Worm (Caenorhabditis elegans) whole organism, young adult: ENCODE results near the gene mif-2.

Experiments used
- B0035.1 ChIP-seq: sonication (generic microtip); optimal IDR thresholded peaks from 2 replicates; lab custom pipeline; 2016; ENCODE audit warnings: missing genetic modification characterization, mild to moderate bottlenecking, missing compliant biosample characterization, missing genotype, missing genetic modification reagents
- B0261.1 ChIP-seq: sonication (generic microtip); optimal IDR thresholded peaks from 2 replicates; lab custom pipeline; 2016; ENCODE audit warnings: mild to moderate bottlenecking, missing genetic modification characterization, moderate library complexity, missing compliant biosample characterization
- F23B12.7 ChIP-seq: sonication (generic microtip); optimal IDR thresholded peaks from 2 replicates; lab custom pipeline; 2017; ENCODE audit warnings: missing genetic modification characterization, mild to moderate bottlenecking, missing compliant biosample characterization, antibody characterized with exemption, moderate library complexity; ENCODE audit not compliant: insufficient read depth
- F37B4.10 ChIP-seq: fragments of 200-800 bp; sonication (Bioruptor generic); IDR thresholded peaks from 2 replicates; pipeline ENCODE4 v1.3.6; 2022; ENCODE audit warnings: missing genetic modification characterization, missing compliant biosample characterization
- F49E8.2 ChIP-seq: sonication (generic microtip); optimal IDR thresholded peaks from 3 replicates; lab custom pipeline; 2017; ENCODE audit warnings: missing genetic modification characterization, mild to moderate bottlenecking, missing compliant biosample characterization, antibody characterized with exemption, moderate library complexity; ENCODE audit not compliant: insufficient read depth
- F55B11.4 ChIP-seq: sonication (generic microtip); optimal IDR thresholded peaks from 2 replicates; lab custom pipeline; 2016; ENCODE audit warnings: missing compliant biosample characterization, missing genetic modification characterization, borderline replicate concordance; ENCODE audit not compliant: insufficient read depth
- K11D2.4 ChIP-seq: fragments of 200-800 bp; sonication (Bioruptor generic); IDR thresholded peaks from 2 replicates; pipeline ENCODE4 v1.3.6; 2022; ENCODE audit warnings: missing genetic modification reagents, missing genetic modification characterization, missing compliant biosample characterization
- Y56A3A.18 ChIP-seq: fragments of 200-800 bp; sonication (Bioruptor generic); IDR thresholded peaks from 2 replicates; pipeline ENCODE4 v1.3.6; 2022; ENCODE audit warnings: missing genetic modification reagents, missing genetic modification characterization, missing compliant biosample characterization
- attf-3 ChIP-seq: fragments of 200-800 bp; sonication (Bioruptor generic); conservative IDR thresholded peaks from 2 replicates; pipeline ENCODE4 v1.3.6; 2022; ENCODE audit warnings: missing genetic modification reagents, missing genetic modification characterization, missing compliant biosample characterization
- attf-6 ChIP-seq: fragments of 200-800 bp; sonication (Bioruptor generic); IDR thresholded peaks from 2 replicates; pipeline ENCODE4 v1.3.6; 2022; ENCODE audit warnings: missing genetic modification reagents, missing genetic modification characterization, missing compliant biosample characterization
- bed-1 ChIP-seq: fragments of 200-800 bp; sonication (Bioruptor generic); IDR thresholded peaks from 2 replicates; pipeline ENCODE4 v1.3.6; 2022; ENCODE audit warnings: missing genetic modification reagents, missing genetic modification characterization, missing compliant biosample characterization
- ceh-27 ChIP-seq: fragments of 200-800 bp; sonication (Bioruptor generic); optimal IDR thresholded peaks from 2 replicates; lab custom pipeline; 2018; ENCODE audit warnings: mild to moderate bottlenecking, missing genetic modification characterization, moderate library complexity, missing compliant biosample characterization
- chd-7 ChIP-seq: sonication (generic microtip); optimal IDR thresholded peaks from 2 replicates; lab custom pipeline; 2016; ENCODE audit warnings: mild to moderate bottlenecking, missing genetic modification characterization, moderate library complexity, missing compliant biosample characterization
- die-1 ChIP-seq: sonication (generic microtip); optimal IDR thresholded peaks from 2 replicates; lab custom pipeline; 2016; ENCODE audit warnings: missing genotype, mild to moderate bottlenecking, missing genetic modification characterization, missing compliant biosample characterization
- egl-44 ChIP-seq: fragments of 200-800 bp; sonication (Bioruptor generic); IDR thresholded peaks from 2 replicates; pipeline ENCODE4 v1.3.6; 2022; ENCODE audit warnings: missing genetic modification reagents, missing genetic modification characterization, missing compliant biosample characterization
- ekl-4 ChIP-seq: fragments of 200-800 bp; sonication (Bioruptor generic); IDR thresholded peaks from 2 replicates; pipeline ENCODE4 v1.3.6; 2022; ENCODE audit warnings: missing genetic modification reagents, missing genetic modification characterization, missing compliant biosample characterization
- hmg-20 ChIP-seq: fragments of 200-800 bp; sonication (Bioruptor generic); IDR thresholded peaks from 2 replicates; pipeline ENCODE4 v1.3.6; 2022; ENCODE audit warnings: missing genetic modification reagents, missing genetic modification characterization, missing compliant biosample characterization
- hsf-1 ChIP-seq: fragments of 200-800 bp; sonication (Bioruptor generic); IDR thresholded peaks from 2 replicates; pipeline ENCODE4 v1.3.6; 2022; ENCODE audit warnings: missing genetic modification reagents, missing genetic modification characterization, missing compliant biosample characterization
- lin-40 ChIP-seq: sonication (generic microtip); optimal IDR thresholded peaks from 2 replicates; lab custom pipeline; 2016; ENCODE audit warnings: missing genetic modification characterization, mild to moderate bottlenecking, missing compliant biosample characterization, missing genotype, missing genetic modification reagents
- lsl-1 ChIP-seq: fragments of 200-800 bp; sonication (Bioruptor generic); optimal IDR thresholded peaks from 2 replicates; lab custom pipeline; 2018; ENCODE audit warnings: mild to moderate bottlenecking, missing genetic modification characterization, moderate library complexity, missing compliant biosample characterization
- madf-8 ChIP-seq: fragments of 200-800 bp; sonication (Bioruptor generic); conservative IDR thresholded peaks from 2 replicates; pipeline ENCODE4 v1.3.6; 2022; ENCODE audit warnings: missing genetic modification reagents, missing genetic modification characterization, missing compliant biosample characterization
- nfya-2 ChIP-seq: fragments of 200-800 bp; sonication (Bioruptor generic); IDR thresholded peaks from 2 replicates; pipeline ENCODE4 v1.3.6; 2022; ENCODE audit warnings: missing genetic modification reagents, missing genetic modification characterization, missing compliant biosample characterization
- nfyb-1 ChIP-seq: fragments of 200-800 bp; sonication (Bioruptor generic); IDR thresholded peaks from 2 replicates; pipeline ENCODE4 v1.3.6; 2022; ENCODE audit warnings: missing genetic modification reagents, missing genetic modification characterization, missing compliant biosample characterization
- nhr-179 ChIP-seq: sonication (generic microtip); optimal IDR thresholded peaks from 2 replicates; lab custom pipeline; 2016; ENCODE audit warnings: mild to moderate bottlenecking, missing genetic modification characterization, missing compliant biosample characterization
- nhr-27 ChIP-seq: fragments of 200-800 bp; sonication (Bioruptor generic); optimal IDR thresholded peaks from 2 replicates; lab custom pipeline; 2018; ENCODE audit warnings: mild to moderate bottlenecking, missing genetic modification characterization, moderate library complexity, missing compliant biosample characterization
- nhr-90 ChIP-seq: sonication (generic microtip); optimal IDR thresholded peaks from 2 replicates; lab custom pipeline; 2016; ENCODE audit warnings: missing genotype, mild to moderate bottlenecking, missing genetic modification characterization, missing compliant biosample characterization
- pha-4 ChIP-seq: fragments of 150-350 bp; sonication (generic microtip); optimal IDR thresholded peaks from 2 replicates; lab custom pipeline; 2014; ENCODE audit warnings: missing biosample characterization, missing genetic modification reagents, missing genetic modification characterization
- sea-2 ChIP-seq: fragments of 200-800 bp; sonication (Bioruptor generic); IDR thresholded peaks from 2 replicates; pipeline ENCODE4 v1.3.6; 2022; ENCODE audit warnings: missing genetic modification characterization, missing compliant biosample characterization
- somi-1 ChIP-seq: fragments of 200-800 bp; sonication (Bioruptor generic); optimal IDR thresholded peaks from 2 replicates; lab custom pipeline; 2018; ENCODE audit warnings: mild to moderate bottlenecking, missing genetic modification characterization, missing compliant biosample characterization
- tbp1 ChIP-seq: fragments of 200-800 bp; sonication (Bioruptor generic); optimal IDR thresholded peaks from 2 replicates; lab custom pipeline; 2018; ENCODE audit warnings: mild to moderate bottlenecking, missing genetic modification characterization, missing compliant biosample characterization
- tbx-9 ChIP-seq: sonication (generic microtip); optimal IDR thresholded peaks from 2 replicates; lab custom pipeline; 2016; ENCODE audit warnings: borderline replicate concordance, missing genetic modification characterization, inconsistent platforms, missing compliant biosample characterization
- ztf-25 ChIP-seq: fragments of 200-800 bp; sonication (Bioruptor generic); IDR thresholded peaks from 2 replicates; pipeline ENCODE4 v1.3.6; 2022; ENCODE audit warnings: missing genetic modification reagents, missing genetic modification characterization, missing compliant biosample characterization
- ztf-26 ChIP-seq: sonication (generic microtip); optimal IDR thresholded peaks from 2 replicates; lab custom pipeline; 2017; ENCODE audit warnings: missing genetic modification characterization, missing compliant biosample characterization
- ztf-28 ChIP-seq: fragments of 200-800 bp; sonication (Bioruptor generic); IDR thresholded peaks from 2 replicates; pipeline ENCODE4 v1.3.6; 2022; ENCODE audit warnings: missing genetic modification reagents, missing genetic modification characterization, missing compliant biosample characterization
- ztf-6 ChIP-seq: fragments of 200-800 bp; sonication (Bioruptor generic); IDR thresholded peaks from 2 replicates; pipeline ENCODE4 v1.3.6; 2022; ENCODE audit warnings: missing genetic modification reagents, missing genetic modification characterization, missing compliant biosample characterization

mif-2 gene

DNA sequence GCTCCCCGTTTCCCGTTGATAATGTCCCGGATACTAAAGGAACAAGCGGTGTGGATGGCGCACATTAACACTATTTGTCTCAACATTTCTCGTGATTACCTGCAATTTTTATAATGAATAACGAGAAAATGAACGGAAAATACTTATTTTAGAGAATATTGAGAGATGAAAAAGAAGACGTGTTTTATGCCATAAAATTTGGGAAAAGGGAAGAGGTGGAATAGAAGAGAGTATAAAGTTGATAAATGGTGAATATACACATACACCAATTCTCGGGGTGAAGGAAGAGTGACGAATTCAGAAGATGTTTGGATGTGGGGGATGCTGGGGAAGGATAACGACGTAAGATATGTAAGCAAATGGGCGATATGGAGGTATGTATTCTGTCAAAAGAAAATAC, 13.5 kb downstream of the mif-2 start, which contains the start of gene F58H1.7:
TSS of gene F58H1.7 (minus strand) at position 101 of the 400 bp plus-strand sequence.
- TF ChIP-seq K11D2.4 (GFP tag; lab: Robert Waterston, UW) (no peak), ceh-27 (GFP tag; lab: Kevin White, UChicago) (no peak), tbx-9 (tag; lab: Kevin White, UChicago) (no peak), nfyb-1 (no peak), pha-4 (tag; lab: Kevin White, UChicago) (no peak), die-1 (tag; lab: Kevin White, UChicago) (no peak), egl-44 (GFP tag; lab: Robert Waterston, UW) (no peak), nfya-2 (GFP tag; lab: Robert Waterston, UW) (no peak), F37B4.10 (GFP tag; lab: Robert Waterston, UW) (no peak), bed-1 (GFP tag; lab: Robert Waterston, UW) (no peak), tbp1 (GFP tag; lab: Kevin White, UChicago) (no peak), hsf-1 (GFP tag; lab: Robert Waterston, UW) (no peak), Y56A3A.18 (GFP tag; lab: Robert Waterston, UW) (no peak)
- TF ChIP-seq, all 124 proteins: peak for 0

DNA sequence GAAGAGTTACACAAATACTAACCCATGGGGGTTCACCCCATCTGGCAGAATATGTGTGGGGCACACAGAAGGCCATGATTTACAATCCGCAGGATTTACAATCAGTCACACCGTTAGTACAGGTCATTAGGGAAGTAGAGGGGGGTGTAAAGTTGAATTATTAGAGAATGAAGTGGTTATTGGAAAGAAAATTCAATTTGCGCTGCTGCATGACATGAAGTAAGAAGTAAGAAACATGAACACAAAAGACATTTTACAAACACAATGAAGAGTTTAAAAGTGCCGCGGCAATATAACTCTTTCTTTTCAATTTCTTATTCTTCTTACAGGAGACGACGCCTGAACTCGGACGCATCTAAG, 17.4 kb downstream of the mif-2 start:
- TF ChIP-seq attf-3 (GFP tag; lab: Robert Waterston, UW): no peak
- no peak for TF ChIP-seq somi-1 (GFP tag; lab: Kevin White, UChicago)
- TF ChIP-seq F55B11.4 (tag; lab: Kevin White, UChicago): no peak
- no peak for TF ChIP-seq nhr-90 (tag; lab: Kevin White, UChicago)
- TF ChIP-seq nhr-27: no peak
- TF ChIP-seq B0261.1 (tag; lab: Kevin White, UChicago): no peak
- TF ChIP-seq ekl-4 (GFP tag; lab: Robert Waterston, UW): no peak
- TF ChIP-seq F49E8.2 (tag; lab: Kevin White, UChicago): no peak
- TF ChIP-seq ceh-27 (GFP tag; lab: Kevin White, UChicago): no peak
- TF ChIP-seq lin-40 (tag; lab: Kevin White, UChicago): no peak
- no peak for TF ChIP-seq nhr-179
- no peak for TF ChIP-seq madf-8
- TF ChIP-seq ztf-28 (GFP tag; lab: Robert Waterston, UW): no peak
- TF ChIP-seq chd-7 (tag; lab: Kevin White, UChicago): no peak

ce11 chrV:11960084-11960830, 18.0 kb downstream of the mif-2 start:
- no peak for TF ChIP-seq sea-2
- TF ChIP-seq hmg-20 (GFP tag; lab: Robert Waterston, UW): no peak
- TF ChIP-seq ztf-26 (tag; lab: Kevin White, UChicago): no peak
- TF ChIP-seq lsl-1: no peak
- no peak for TF ChIP-seq F23B12.7
- TF ChIP-seq nfya-2 (GFP tag; lab: Robert Waterston, UW): no peak
- TF ChIP-seq somi-1 (GFP tag; lab: Kevin White, UChicago): no peak
- TF ChIP-seq ztf-6 (GFP tag; lab: Robert Waterston, UW): no peak
- TF ChIP-seq attf-6 (GFP tag; lab: Robert Waterston, UW): no peak
- no peak for TF ChIP-seq B0035.1 (tag; lab: Kevin White, UChicago)
- no peak for TF ChIP-seq ztf-25 (GFP tag; lab: Robert Waterston, UW)
